Worm (Caenorhabditis elegans): ENCODE measurements around the gene str-243.

DNA sequence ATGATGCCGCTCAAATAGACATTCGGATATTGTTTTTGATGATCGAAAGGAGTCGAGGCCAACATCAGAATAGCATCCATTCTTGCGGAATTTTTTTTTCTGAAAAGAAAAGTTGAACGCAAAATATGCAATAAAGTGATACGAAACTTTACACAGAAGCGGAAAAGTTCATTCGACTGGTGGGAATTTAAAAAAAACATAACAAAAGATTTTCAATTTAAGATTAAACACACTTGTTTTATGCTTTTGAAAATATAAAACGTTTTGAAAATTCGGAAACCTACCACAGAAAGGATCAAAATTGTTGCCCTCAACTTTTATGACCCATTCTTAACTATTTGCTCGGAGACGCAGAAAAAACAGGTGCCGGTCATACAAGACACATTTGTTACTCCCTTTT lies 14.4 kb downstream of the str-243 start, which contains the start of gene K02H11.9:
- no peak for TF ChIP-seq ZK546.5 (tag; optimal IDR thresholded peaks at IDR 0.05)
- TF ChIP-seq unc-39 (tag; optimal IDR thresholded peaks at IDR 0.05), result no peak
- no peak for TF ChIP-seq pqm-1 (tag; optimal IDR thresholded peaks at IDR 0.05)
- no peak for TF ChIP-seq ztf-11 (tag; optimal IDR thresholded peaks at IDR 0.05)
- no peak for TF ChIP-seq lin-13 (GFP tag; optimal IDR thresholded peaks at IDR 0.05)
- no peak for TF ChIP-seq nhr-28 (tag; optimal IDR thresholded peaks at IDR 0.05)

Data from whole organism, L4 larva.